Fruit fly (Drosophila melanogaster): ENCODE data around the gene CG6765.

CG6765 gene

dm6 chr3L:8523257-8523656 lies 10.7 kb downstream of the CG6765 start, which contains the start of gene GstO2 (continued):
- no peak for TF ChIP-seq pb (GFP tag; optimal IDR thresholded peaks at IDR 0.05)
- no peak for TF ChIP-seq corto (GFP tag; optimal IDR thresholded peaks at IDR 0.05)
- TF ChIP-seq CG16815 (GFP tag; optimal IDR thresholded peaks at IDR 0.05), result no peak
- TF ChIP-seq btn (GFP tag; optimal IDR thresholded peaks at IDR 0.05), result no peak
- TF ChIP-seq CG8765 (GFP tag; IDR thresholded peaks at IDR 0.05), result no peak
- TF ChIP-seq CG14441 (GFP tag; IDR thresholded peaks at IDR 0.05), result no peak
- no peak for TF ChIP-seq CG15601 (tag; optimal IDR thresholded peaks at IDR 0.05)
- no peak for TF ChIP-seq CG1832 (GFP tag; optimal IDR thresholded peaks at IDR 0.05)
- TF ChIP-seq CG5953 (GFP tag; IDR thresholded peaks at IDR 0.05), result no peak
- peak; percentile 68 for TF ChIP-seq CG13287 (GFP tag; IDR thresholded peaks at IDR 0.05; ENCODE audit: partially characterized antibody)
- TF ChIP-seq psq (GFP tag; optimal IDR thresholded peaks at IDR 0.05), result no peak
- TF ChIP-seq CG11695 (GFP tag; IDR thresholded peaks at IDR 0.05), result no peak
- no peak for TF ChIP-seq CG4424 (GFP tag; optimal IDR thresholded peaks at IDR 0.05)
- no peak for TF ChIP-seq gsb (GFP tag; IDR thresholded peaks at IDR 0.05)
- TF ChIP-seq CG15514 (GFP tag; optimal IDR thresholded peaks at IDR 0.05), result peak; percentile 98
- no peak for TF ChIP-seq Sin3A (optimal IDR thresholded peaks at IDR 0.05)
- no peak for TF ChIP-seq CG18764 (GFP tag; optimal IDR thresholded peaks at IDR 0.05)
- TF ChIP-seq CG1233 (GFP tag; optimal IDR thresholded peaks at IDR 0.05), result no peak
- peak; percentile 33 for TF ChIP-seq exex (tag; optimal IDR thresholded peaks at IDR 0.05)
- no peak for TF ChIP-seq CG7839 (tag; optimal IDR thresholded peaks at IDR 0.05)
- TF ChIP-seq CG9215 (GFP tag; IDR thresholded peaks at IDR 0.05), result no peak
- peak; percentile 2 for TF ChIP-seq CTCF (GFP tag; optimal IDR thresholded peaks at IDR 0.05)
- no peak for TF ChIP-seq inv (GFP tag; IDR thresholded peaks at IDR 0.05; ENCODE audit: partially characterized antibody)
- TF ChIP-seq Scr (GFP tag; IDR thresholded peaks at IDR 0.05; ENCODE audit: partially characterized antibody), result peak; percentile 47; the same call in 1 of the 2 replicates
- no peak for TF ChIP-seq CG3726 (GFP tag; IDR thresholded peaks at IDR 0.05)
- no peak for TF ChIP-seq Dbx (GFP tag; IDR thresholded peaks at IDR 0.05)
- TF ChIP-seq CG11560 (tag; IDR thresholded peaks at IDR 0.05), result peak; percentile 96
- TF ChIP-seq unc-4 (GFP tag; IDR thresholded peaks at IDR 0.05; ENCODE audit: partially characterized antibody), result peak; percentile 51
- TF ChIP-seq bab2 (GFP tag; optimal IDR thresholded peaks at IDR 0.05), result no peak
- TF ChIP-seq Med (GFP tag), result peak; percentile 65
- TF ChIP-seq jigr1 (GFP tag; IDR thresholded peaks at IDR 0.05), result no peak
- TF ChIP-seq CG4282 (GFP tag; optimal IDR thresholded peaks at IDR 0.05), result no peak
- TF ChIP-seq CG2712 (tag; optimal IDR thresholded peaks at IDR 0.05), result no peak
- no peak for TF ChIP-seq CG11456 (GFP tag; IDR thresholded peaks at IDR 0.05)
- TF ChIP-seq Jarid2 (GFP tag; optimal IDR thresholded peaks at IDR 0.05), result no peak
- no peak for TF ChIP-seq Lpt (GFP tag; optimal IDR thresholded peaks at IDR 0.05)
- no peak for TF ChIP-seq CG9932 (GFP tag; IDR thresholded peaks at IDR 0.05)
- no peak for TF ChIP-seq z (GFP tag; IDR thresholded peaks at IDR 0.05)
- no peak for TF ChIP-seq CG11398 (GFP tag; optimal IDR thresholded peaks at IDR 0.05)
- TF ChIP-seq Nf-YC (tag; optimal IDR thresholded peaks at IDR 0.05), result peak; percentile 6
- TF ChIP-seq CG15479 (GFP tag; optimal IDR thresholded peaks at IDR 0.05), result no peak
- TF ChIP-seq CG10321 (GFP tag; IDR thresholded peaks at IDR 0.05), result no peak
- TF ChIP-seq hkb (optimal IDR thresholded peaks at IDR 0.05), result no peak
- TF ChIP-seq hkb (GFP tag; IDR thresholded peaks at IDR 0.05), result peak; percentile 30; the same call in 1 of the 2 replicates
- peak; percentile 13 for TF ChIP-seq CG4617 (GFP tag; optimal IDR thresholded peaks at IDR 0.05; ENCODE audit: borderline replicate concordance)
- TF ChIP-seq mld (GFP tag; IDR thresholded peaks at IDR 0.05; ENCODE audit: partially characterized antibody), result no peak
- peak; percentile 93 for TF ChIP-seq E2f2 (GFP tag; IDR thresholded peaks at IDR 0.05)
- no peak for TF ChIP-seq Lhr (GFP tag; optimal IDR thresholded peaks at IDR 0.05)
- no peak for TF ChIP-seq CG12659 (GFP tag; optimal IDR thresholded peaks at IDR 0.05)
- TF ChIP-seq stwl (tag; optimal IDR thresholded peaks at IDR 0.05), result peak; percentile 31
- TF ChIP-seq HmgD (GFP tag; optimal IDR thresholded peaks at IDR 0.05), result no peak
- no peak for TF ChIP-seq Asciz (GFP tag; optimal IDR thresholded peaks at IDR 0.05)
- no peak for TF ChIP-seq aop (GFP tag; IDR thresholded peaks at IDR 0.05)

Measured in whole organism, embryonic.